Fruit fly (Drosophila melanogaster) whole organism, embryonic: ENCODE measurements around the gene Sap30.

Experiments
- Abd-B ChIP-seq: fragments of 200-800 bp; sonication (Bioruptor generic); optimal IDR thresholded peaks from 2 replicates; lab custom pipeline; 2018; ENCODE audit warnings: missing biosample characterization, mild to moderate bottlenecking, missing genetic modification characterization, moderate library complexity
- CG15514 ChIP-seq: fragments of 200-800 bp; sonication (Bioruptor generic); optimal IDR thresholded peaks from 3 replicates; lab custom pipeline; 2017; ENCODE audit warnings: missing biosample characterization, missing genetic modification characterization, mild to moderate bottlenecking, moderate library complexity, missing genetic modification reagents
- CG9932 ChIP-seq: fragments of 200-800 bp; sonication (Bioruptor generic); IDR thresholded peaks from 2 replicates; pipeline ENCODE4 v1.3.6; 2022; ENCODE audit warnings: missing biosample characterization, missing genetic modification characterization
- CHES-1-like ChIP-seq: fragments of 200-800 bp; sonication (Bioruptor generic); optimal IDR thresholded peaks from 2 replicates; lab custom pipeline; 2016; ENCODE audit warnings: missing biosample characterization, missing genetic modification characterization
- CrebB ChIP-seq: fragments of 200-800 bp; sonication (Bioruptor generic); optimal IDR thresholded peaks from 3 replicates; lab custom pipeline; 2018; ENCODE audit warnings: missing biosample characterization, mild to moderate bottlenecking, missing genetic modification characterization
- Dbx ChIP-seq: fragments of 200-800 bp; sonication (Bioruptor generic); IDR thresholded peaks from 3 replicates; pipeline ENCODE4 v1.3.6; 2022; ENCODE audit warnings: missing biosample characterization, missing genetic modification characterization
- scrt ChIP-seq: fragments of 200-800 bp; sonication (Bioruptor generic); optimal IDR thresholded peaks from 2 replicates; lab custom pipeline; 2018; ENCODE audit warnings: missing biosample characterization, mild to moderate bottlenecking, missing genetic modification characterization, moderate library complexity

- TF ChIP-seq CG9932 = no peak
- no peak for TF ChIP-seq scrt (GFP tag; lab: Kevin White, UChicago)
- no peak for TF ChIP-seq Dbx (GFP tag; lab: Robert Waterston, UW)
- no peak for TF ChIP-seq CG15514 (GFP tag; lab: Kevin White, UChicago)
- no peak for TF ChIP-seq CrebB (tag; lab: Kevin White, UChicago)
- TF ChIP-seq CHES-1-like (GFP tag; lab: Kevin White, UChicago) = no peak
- TF ChIP-seq Abd-B (GFP tag; lab: Kevin White, UChicago) = no peak
These were observed 21.6 kb downstream of the Sap30 start for dm6 chrX:16808654-16809053.
